Fruit fly (Drosophila melanogaster): ENCODE data around the gene CG9727.

The CG9727 gene

dm6 chr3R:6423984-6424602 lies 32.4 kb downstream of the CG9727 start (continued):
- TF ChIP-seq CG10147 (GFP tag; optimal IDR thresholded peaks at IDR 0.05) (peak; percentile 89), CG43689 (GFP tag; IDR thresholded peaks at IDR 0.05) (peak; percentile 65; the same call in 1 of the 2 replicates), cas (GFP tag; IDR thresholded peaks at IDR 0.05) (peak; percentile 72; the same call in 1 of the 2 replicates), CG2712 (tag; optimal IDR thresholded peaks at IDR 0.05) (peak; percentile 93), Chrac-16 (GFP tag; optimal IDR thresholded peaks at IDR 0.05) (peak; percentile 93), nerfin-2 (GFP tag; IDR thresholded peaks at IDR 0.05; ENCODE audit: partially characterized antibody) (no peak), ewg (GFP tag; optimal IDR thresholded peaks at IDR 0.05) (peak; percentile 79), kah (GFP tag; optimal IDR thresholded peaks at IDR 0.05) (peak; percentile 54), Xrp1 (GFP tag; IDR thresholded peaks at IDR 0.05) (peak; percentile 94), CG10979 (tag; optimal IDR thresholded peaks at IDR 0.05) (peak; percentile 91), CG12236 (GFP tag; optimal IDR thresholded peaks at IDR 0.05) (peak; percentile 87), da (GFP tag; optimal IDR thresholded peaks at IDR 0.05) (peak; percentile 78), CG3163 (GFP tag; optimal IDR thresholded peaks at IDR 0.05) (peak; percentile 86), vnd (GFP tag; IDR thresholded peaks at IDR 0.05; ENCODE audit: partially characterized antibody) (no peak), HLHmδ (GFP tag; optimal IDR thresholded peaks at IDR 0.05) (no peak), knrl (GFP tag; IDR thresholded peaks at IDR 0.05; ENCODE audit: partially characterized antibody) (no peak), Optix (GFP tag; IDR thresholded peaks at IDR 0.05) (peak; percentile 86), en (GFP tag; optimal IDR thresholded peaks at IDR 0.05) (peak; percentile 78), Pdp1 (GFP tag; optimal IDR thresholded peaks at IDR 0.05) (peak; percentile 89 to 95), ab (GFP tag; optimal IDR thresholded peaks at IDR 0.05) (peak; percentile 82), CG17328 (GFP tag; IDR thresholded peaks at IDR 0.05) (peak; percentile 94), CG4820 (GFP tag; optimal IDR thresholded peaks at IDR 0.05) (peak; percentile 87), CG34376 (GFP tag; optimal IDR thresholded peaks at IDR 0.05) (peak; percentile 81), CG7271 (tag; optimal IDR thresholded peaks at IDR 0.05) (peak; percentile 51), CG4404 (GFP tag; IDR thresholded peaks at IDR 0.05) (peak; percentile 92), CG11723 (GFP tag; optimal IDR thresholded peaks at IDR 0.05) (peak; percentile 81), CG11560 (tag; IDR thresholded peaks at IDR 0.05) (peak; percentile 70; the same call in 2 of the 3 replicates), row (GFP tag; IDR thresholded peaks at IDR 0.05) (peak; percentile 97), Sry-β (GFP tag; optimal IDR thresholded peaks at IDR 0.05) (peak; percentile 41), CG17912 (GFP tag; optimal IDR thresholded peaks at IDR 0.05) (no peak), CG2889 (GFP tag; IDR thresholded peaks at IDR 0.05) (peak; percentile 76), Med (GFP tag) (peak; percentile 99), CG6813 (GFP tag; optimal IDR thresholded peaks at IDR 0.05) (peak; percentile 94), tx (GFP tag; optimal IDR thresholded peaks at IDR 0.05) (peak; percentile 89), jigr1 (GFP tag; IDR thresholded peaks at IDR 0.05) (peak; percentile 67; the same call in 2 of the 3 replicates), CG31224 (GFP tag; IDR thresholded peaks at IDR 0.05) (peak; percentile 72), dm (GFP tag; optimal IDR thresholded peaks at IDR 0.05) (peak; percentile 84), br (optimal IDR thresholded peaks at IDR 0.05) (no peak), pb (GFP tag; optimal IDR thresholded peaks at IDR 0.05) (peak; percentile 86), CG2129 (GFP tag; IDR thresholded peaks at IDR 0.05; ENCODE audit: partially characterized antibody) (no peak), Hr51 (GFP tag; optimal IDR thresholded peaks at IDR 0.05) (peak; percentile 89 to 91), fd102C (GFP tag; optimal IDR thresholded peaks at IDR 0.05) (peak; percentile 69), CG8359 (GFP tag; optimal IDR thresholded peaks at IDR 0.05; ENCODE audit: borderline replicate concordance) (peak; percentile 76), org-1 (GFP tag; optimal IDR thresholded peaks at IDR 0.05) (peak; percentile 93), Ets97D (GFP tag; optimal IDR thresholded peaks at IDR 0.05) (peak; percentile 72), CG12659 (GFP tag; optimal IDR thresholded peaks at IDR 0.05) (peak; percentile 89), CG3847 (GFP tag; IDR thresholded peaks at IDR 0.05) (peak; percentile 85), CG9797 (GFP tag; optimal IDR thresholded peaks at IDR 0.05) (peak; percentile 7), CG17385 (GFP tag; optimal IDR thresholded peaks at IDR 0.05) (peak; percentile 91)

All from whole organism, embryonic.